Fruit fly (Drosophila melanogaster) whole organism, pupa: ENCODE measurements around the gene Fitm.

ENCODE experiments used
- CG12605 ChIP-seq: fragments of 200-800 bp; sonication (Bioruptor generic); IDR thresholded peaks from 2 replicates; pipeline ENCODE4 v1.3.6; 2022; ENCODE audit warnings: missing biosample characterization, missing genetic modification characterization
- CG14655 ChIP-seq: fragments of 200-800 bp; sonication (Bioruptor generic); optimal IDR thresholded peaks from 3 replicates; lab custom pipeline; 2017; ENCODE audit warnings: mild to moderate bottlenecking, missing biosample characterization, missing genetic modification reagents, missing genetic modification characterization
- CG15710 ChIP-seq: fragments of 200-800 bp; sonication (Bioruptor generic); optimal IDR thresholded peaks from 2 replicates; lab custom pipeline; 2018; ENCODE audit warnings: missing biosample characterization, mild to moderate bottlenecking, missing genetic modification characterization, moderate library complexity
- CG17806 ChIP-seq: fragments of 200-800 bp; sonication (Bioruptor generic); optimal IDR thresholded peaks from 2 replicates; lab custom pipeline; 2018; ENCODE audit warnings: missing biosample characterization, mild to moderate bottlenecking, missing genetic modification characterization, moderate library complexity
- CG34367 ChIP-seq: fragments of 200-800 bp; sonication (Bioruptor generic); optimal IDR thresholded peaks from 2 replicates; lab custom pipeline; 2018; ENCODE audit warnings: missing biosample characterization, mild to moderate bottlenecking, missing genetic modification characterization
- CG4496 ChIP-seq: fragments of 200-800 bp; sonication (Bioruptor generic); IDR thresholded peaks from 3 replicates; pipeline ENCODE4 v1.3.6; 2022; ENCODE audit warnings: missing biosample characterization, missing genetic modification characterization
- CG8159 ChIP-seq: fragments of 200-800 bp; sonication (Bioruptor generic); optimal IDR thresholded peaks from 3 replicates; lab custom pipeline; 2018; ENCODE audit warnings: missing biosample characterization, mild to moderate bottlenecking, missing genetic modification characterization, moderate library complexity
- CG8301 ChIP-seq: fragments of 200-800 bp; sonication (Bioruptor generic); optimal IDR thresholded peaks from 2 replicates; lab custom pipeline; 2018; ENCODE audit warnings: missing biosample characterization, mild to moderate bottlenecking, missing genetic modification characterization
- CG9948 ChIP-seq: fragments of 200-800 bp; sonication (Bioruptor generic); optimal IDR thresholded peaks from 2 replicates; lab custom pipeline; 2018; ENCODE audit warnings: missing biosample characterization, mild to moderate bottlenecking, missing genetic modification characterization, moderate library complexity
- D1 ChIP-seq: fragments of 200-800 bp; sonication (Bioruptor generic); optimal IDR thresholded peaks from 2 replicates; lab custom pipeline; 2018; ENCODE audit warnings: missing biosample characterization, mild to moderate bottlenecking, missing genetic modification characterization, moderate library complexity
- EcR ChIP-seq: fragments of 200-800 bp; sonication (Bioruptor generic); optimal IDR thresholded peaks from 3 replicates; lab custom pipeline; 2019; ENCODE audit warnings: missing biosample characterization, missing genetic modification characterization, mild to moderate bottlenecking, moderate library complexity, missing genetic modification reagents
- Pif1A ChIP-seq: fragments of 200-800 bp; sonication (Bioruptor generic); optimal IDR thresholded peaks from 3 replicates; lab custom pipeline; 2016; ENCODE audit warnings: missing biosample characterization, missing genetic modification characterization
- Pif1B ChIP-seq: fragments of 200-800 bp; sonication (Bioruptor generic); optimal IDR thresholded peaks from 3 replicates; lab custom pipeline; 2016; ENCODE audit warnings: missing biosample characterization, missing genetic modification characterization
- fd96Ca ChIP-seq: fragments of 200-800 bp; sonication (Bioruptor generic); IDR thresholded peaks from 3 replicates; pipeline ENCODE4 v1.3.6; 2022; ENCODE audit warnings: missing biosample characterization, missing genetic modification characterization
- gl ChIP-seq: fragments of 200-800 bp; sonication (Bioruptor generic); optimal IDR thresholded peaks from 2 replicates; lab custom pipeline; 2018; ENCODE audit warnings: missing biosample characterization, mild to moderate bottlenecking, missing genetic modification characterization
- rn ChIP-seq: fragments of 200-800 bp; sonication (Bioruptor generic); IDR thresholded peaks from 2 replicates; pipeline ENCODE4 v1.3.6; 2022; ENCODE audit warnings: missing biosample characterization, missing genetic modification characterization

The Fitm gene

DNA sequence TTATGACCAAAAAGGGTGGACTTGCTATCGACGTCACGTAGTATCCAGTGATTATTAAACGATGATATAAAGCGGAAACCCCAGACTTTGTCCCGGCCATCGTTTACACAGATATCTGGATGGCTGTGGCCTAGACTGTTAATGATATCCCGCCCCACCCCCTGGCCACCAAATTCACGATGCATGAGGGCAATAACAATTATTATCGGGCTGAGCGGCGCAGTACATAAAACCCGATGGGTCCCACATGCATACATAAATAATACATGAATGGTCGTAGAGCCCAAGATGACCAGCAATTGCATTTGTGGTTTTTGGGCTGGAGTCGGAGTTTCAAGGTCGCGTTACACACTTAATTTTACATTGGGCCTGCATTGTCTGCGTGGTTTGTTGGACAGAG, 18.3 kb downstream of the Fitm start:
- TF ChIP-seq EcR (GFP tag; lab: Kevin White, UChicago), result peak; percentile 58
- peak; percentile 44 for TF ChIP-seq CG8159
- no peak for TF ChIP-seq CG4496

DNA sequence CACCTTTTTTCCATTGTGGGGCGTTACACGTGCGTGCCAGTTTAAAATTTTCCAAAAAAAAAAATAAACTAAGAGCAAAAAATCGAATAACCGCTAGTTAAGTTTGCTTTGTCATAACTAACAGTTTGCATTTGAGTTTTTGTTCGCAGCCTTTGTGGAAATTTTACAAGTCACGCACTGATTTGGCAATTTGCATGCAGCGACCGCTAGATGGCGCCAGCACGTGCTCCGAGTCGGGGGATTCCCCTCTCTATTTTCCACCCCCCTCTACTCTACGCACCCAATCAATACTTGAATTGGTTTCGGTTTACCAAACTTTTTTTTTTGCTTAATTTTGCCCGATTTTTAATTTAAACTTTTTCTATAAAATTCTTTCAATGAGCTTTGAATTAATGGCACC, 20.7 kb downstream of the Fitm start:
- TF ChIP-seq fd96Ca (GFP tag; lab: Robert Waterston, UW) (no peak), D1 (tag; lab: Kevin White, UChicago) (no peak), CG14655 (GFP tag; lab: Kevin White, UChicago) (no peak), rn (GFP tag; lab: Robert Waterston, UW) (no peak), Pif1B (no peak)

DNA sequence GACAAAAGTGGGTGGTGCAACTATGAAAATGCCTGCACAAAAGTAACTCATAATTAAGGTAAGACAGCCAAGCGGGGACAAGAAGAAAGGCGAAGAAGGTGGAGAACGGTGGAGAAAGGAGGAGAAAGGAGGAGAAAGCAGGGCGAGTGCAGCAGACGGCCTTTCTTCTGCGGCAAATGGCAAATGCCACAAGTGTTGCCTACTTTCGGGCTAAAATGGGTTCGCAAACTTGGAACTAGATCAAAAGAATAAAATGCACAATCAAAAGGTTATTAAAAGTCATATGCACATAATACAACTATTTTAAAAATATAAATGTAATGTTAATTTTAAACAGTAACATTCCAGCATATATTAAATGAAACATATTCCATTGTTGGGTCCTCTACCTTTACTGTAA, 43.8 kb downstream of the Fitm start:
- TF ChIP-seq Pif1B, result no peak
- no peak for TF ChIP-seq EcR (GFP tag; lab: Kevin White, UChicago)
- TF ChIP-seq CG8159, result no peak
- TF ChIP-seq D1 (tag; lab: Kevin White, UChicago), result no peak
- TF ChIP-seq CG8301 (tag; lab: Kevin White, UChicago), result no peak

DNA sequence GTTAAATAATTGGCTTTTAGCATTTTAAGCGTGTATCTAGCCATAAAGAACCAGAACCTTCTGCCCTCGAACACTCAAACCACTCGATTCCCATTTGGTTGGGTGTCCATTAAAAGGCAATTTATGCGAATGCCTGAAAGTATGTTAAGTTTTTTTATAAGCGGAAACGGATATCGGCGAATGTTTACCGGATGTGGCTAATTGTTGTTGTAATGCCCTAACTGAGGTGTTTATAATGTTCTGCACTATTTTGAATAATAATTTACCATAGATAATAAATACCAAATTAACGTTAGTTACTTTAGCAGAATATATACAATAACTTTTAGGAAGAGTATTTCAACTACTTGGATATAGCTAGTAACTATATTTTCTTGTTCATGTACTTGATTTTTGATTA, 49.2 kb downstream of the Fitm start:
- TF ChIP-seq CG8159 (peak; percentile 13), fd96Ca (GFP tag; lab: Robert Waterston, UW) (no peak), CG34367 (peak; percentile 52), CG14655 (GFP tag; lab: Kevin White, UChicago) (peak; percentile 12), CG9948 (no peak), CG17806 (tag; lab: Kevin White, UChicago) (no peak), CG15710 (tag; lab: Kevin White, UChicago) (no peak), CG4496 (peak; percentile 62; the same call in 2 of the 3 replicates), gl (tag; lab: Kevin White, UChicago) (no peak), CG12605 (GFP tag; lab: Robert Waterston, UW) (peak; percentile 33; the same call in 1 of the 2 replicates), CG8301 (tag; lab: Kevin White, UChicago) (peak; percentile 2), Pif1A (peak; percentile 37)
